Worm (Caenorhabditis elegans) whole organism, young adult: ENCODE measurements around the gene Y59H11AM.1.
A peak's percentile ranks its signal among the peaks of the same experiment; 100 is the strongest.

ENCODE experiments used
- C06A6.2 ChIP-seq: fragments of 200-800 bp; sonication (Bioruptor generic); conservative IDR thresholded peaks from 2 replicates; pipeline ENCODE4 v1.3.6; 2022; ENCODE audit warnings: missing genetic modification characterization, missing compliant biosample characterization
- D2030.7 ChIP-seq: fragments of 200-800 bp; sonication (Bioruptor generic); IDR thresholded peaks from 2 replicates; pipeline ENCODE4 v1.3.6; 2022; ENCODE audit warnings: missing genetic modification reagents, missing genetic modification characterization, missing compliant biosample characterization
- F22D6.2 ChIP-seq: sonication (generic microtip); optimal IDR thresholded peaks from 2 replicates; lab custom pipeline; 2016; ENCODE audit warnings: mild to moderate bottlenecking, missing genetic modification characterization, missing compliant biosample characterization
- F23B12.7 ChIP-seq: sonication (generic microtip); optimal IDR thresholded peaks from 2 replicates; lab custom pipeline; 2017; ENCODE audit warnings: missing genetic modification characterization, mild to moderate bottlenecking, missing compliant biosample characterization, antibody characterized with exemption, moderate library complexity; ENCODE audit not compliant: insufficient read depth
- F49E8.2 ChIP-seq: sonication (generic microtip); optimal IDR thresholded peaks from 3 replicates; lab custom pipeline; 2017; ENCODE audit warnings: missing genetic modification characterization, mild to moderate bottlenecking, missing compliant biosample characterization, antibody characterized with exemption, moderate library complexity; ENCODE audit not compliant: insufficient read depth
- Y53G8AR.9 ChIP-seq: fragments of 200-800 bp; sonication (Bioruptor generic); conservative IDR thresholded peaks from 2 replicates; pipeline ENCODE4 v1.3.6; 2022; ENCODE audit warnings: missing genetic modification reagents, missing genetic modification characterization, missing compliant biosample characterization
- Y79H2A.3 ChIP-seq: fragments of 200-800 bp; sonication (Bioruptor generic); conservative IDR thresholded peaks from 2 replicates; pipeline ENCODE4 v1.3.6; 2022; ENCODE audit warnings: missing genetic modification reagents, missing genetic modification characterization, missing compliant biosample characterization
- ZK185.1 ChIP-seq: sonication (generic microtip); optimal IDR thresholded peaks from 2 replicates; lab custom pipeline; 2016; ENCODE audit warnings: mild to moderate bottlenecking, missing genetic modification characterization, missing compliant biosample characterization; ENCODE audit not compliant: poor library complexity, severe bottlenecking
- aptf-2 ChIP-seq: fragments of 200-800 bp; sonication (Bioruptor generic); conservative IDR thresholded peaks from 2 replicates; pipeline ENCODE4 v1.3.6; 2022; ENCODE audit warnings: missing genetic modification reagents, missing genetic modification characterization, missing compliant biosample characterization
- atf-7 ChIP-seq: sonication (generic microtip); optimal IDR thresholded peaks from 2 replicates; lab custom pipeline; 2017; ENCODE audit warnings: mild to moderate bottlenecking, missing genetic modification characterization, missing compliant biosample characterization
- athp-1 ChIP-seq: sonication (generic microtip); optimal IDR thresholded peaks from 2 replicates; lab custom pipeline; 2017; ENCODE audit warnings: mild to moderate bottlenecking, missing genetic modification characterization, missing compliant biosample characterization
- attf-5 ChIP-seq: fragments of 200-800 bp; sonication (Bioruptor generic); optimal IDR thresholded peaks from 2 replicates; lab custom pipeline; 2018; ENCODE audit warnings: mild to moderate bottlenecking, missing genetic modification characterization, missing compliant biosample characterization
- cebp-1 ChIP-seq, 2 experiments: fragments of 200-800 bp in 1 of 2; sonication (Bioruptor generic) in 1 of 2; sonication (generic microtip) in 1 of 2; IDR thresholded peaks in 1 of 2; optimal IDR thresholded peaks in 1 of 2; 2 replicates each; pipeline versions ENCODE4 v1.3.6 to Lab custom; 2017 to 2022; ENCODE audit warnings: missing compliant biosample characterization in 2 of 2, missing genetic modification characterization in 2 of 2, mild to moderate bottlenecking in 1 of 2, missing genetic modification reagents in 1 of 2, moderate library complexity in 1 of 2
- cebp-2 ChIP-seq: fragments of 200-800 bp; sonication (Bioruptor generic); IDR thresholded peaks from 2 replicates; pipeline ENCODE4 v1.3.6; 2022; ENCODE audit warnings: missing genetic modification characterization, missing compliant biosample characterization
- ceh-58 ChIP-seq: fragments of 200-800 bp; sonication (Bioruptor generic); IDR thresholded peaks from 2 replicates; pipeline ENCODE4 v1.3.6; 2022; ENCODE audit warnings: missing genetic modification characterization, missing compliant biosample characterization
- chd-7 ChIP-seq: sonication (generic microtip); optimal IDR thresholded peaks from 2 replicates; lab custom pipeline; 2016; ENCODE audit warnings: mild to moderate bottlenecking, missing genetic modification characterization, moderate library complexity, missing compliant biosample characterization
- die-1 ChIP-seq: sonication (generic microtip); optimal IDR thresholded peaks from 2 replicates; lab custom pipeline; 2016; ENCODE audit warnings: missing genotype, mild to moderate bottlenecking, missing genetic modification characterization, missing compliant biosample characterization
- hmg-1.2 ChIP-seq: fragments of 200-800 bp; sonication (Bioruptor generic); IDR thresholded peaks from 2 replicates; pipeline ENCODE4 v1.3.6; 2022; ENCODE audit warnings: missing genetic modification reagents, missing genetic modification characterization, missing compliant biosample characterization
- hrde-1 ChIP-seq: sonication (generic microtip); optimal IDR thresholded peaks from 2 replicates; lab custom pipeline; 2016; ENCODE audit warnings: missing genetic modification characterization, mild to moderate bottlenecking, missing compliant biosample characterization, moderate library complexity, missing genotype, missing genetic modification reagents, borderline replicate concordance
- hsf-1 ChIP-seq: fragments of 200-800 bp; sonication (Bioruptor generic); IDR thresholded peaks from 2 replicates; pipeline ENCODE4 v1.3.6; 2022; ENCODE audit warnings: missing genetic modification reagents, missing genetic modification characterization, missing compliant biosample characterization
- let-526 ChIP-seq: fragments of 200-800 bp; sonication (Bioruptor generic); IDR thresholded peaks from 2 replicates; pipeline ENCODE4 v1.3.6; 2022; ENCODE audit warnings: missing genetic modification reagents, missing genetic modification characterization, missing compliant biosample characterization
- let-607 ChIP-seq, 2 experiments: fragments of 200-800 bp in 1 of 2; sonication (Bioruptor generic) in 1 of 2; sonication (generic microtip) in 1 of 2; optimal IDR thresholded peaks; 2 replicates each; lab custom pipeline; 2016 to 2018; ENCODE audit warnings: mild to moderate bottlenecking in 2 of 2, missing compliant biosample characterization in 2 of 2, missing genetic modification characterization in 2 of 2, moderate library complexity in 2 of 2, missing genotype in 1 of 2
- lir-1 ChIP-seq: fragments of 200-800 bp; sonication (Bioruptor generic); conservative IDR thresholded peaks from 2 replicates; pipeline ENCODE4 v1.3.6; 2022; ENCODE audit warnings: missing genetic modification reagents, missing genetic modification characterization, missing compliant biosample characterization
- madf-10 ChIP-seq: sonication (generic microtip); optimal IDR thresholded peaks from 2 replicates; lab custom pipeline; 2016; ENCODE audit warnings: mild to moderate bottlenecking, missing genetic modification characterization, missing compliant biosample characterization
- madf-6 ChIP-seq: fragments of 200-800 bp; sonication (Bioruptor generic); IDR thresholded peaks from 2 replicates; pipeline ENCODE4 v1.3.6; 2022; ENCODE audit warnings: missing genetic modification reagents, missing genetic modification characterization, missing compliant biosample characterization
- madf-8 ChIP-seq: fragments of 200-800 bp; sonication (Bioruptor generic); conservative IDR thresholded peaks from 2 replicates; pipeline ENCODE4 v1.3.6; 2022; ENCODE audit warnings: missing genetic modification reagents, missing genetic modification characterization, missing compliant biosample characterization
- mcd-1 ChIP-seq: fragments of 200-800 bp; sonication (Bioruptor generic); IDR thresholded peaks from 2 replicates; pipeline ENCODE4 v1.3.6; 2022; ENCODE audit warnings: missing genetic modification reagents, missing genetic modification characterization, missing compliant biosample characterization
- nfyb-1 ChIP-seq: fragments of 200-800 bp; sonication (Bioruptor generic); IDR thresholded peaks from 2 replicates; pipeline ENCODE4 v1.3.6; 2022; ENCODE audit warnings: missing genetic modification reagents, missing genetic modification characterization, missing compliant biosample characterization
- nhr-80 ChIP-seq: sonication (generic microtip); optimal IDR thresholded peaks from 2 replicates; lab custom pipeline; 2016; ENCODE audit warnings: missing genetic modification characterization, missing compliant biosample characterization
- pbrm-1 ChIP-seq: fragments of 200-800 bp; sonication (Bioruptor generic); IDR thresholded peaks from 2 replicates; pipeline ENCODE4 v1.3.6; 2022; ENCODE audit warnings: missing genetic modification reagents, missing genetic modification characterization, missing compliant biosample characterization
- rpc-1 ChIP-seq, 2 experiments: fragments of 150-350 bp in 1 of 2; sonication (generic microtip) in 1 of 2; optimal IDR thresholded peaks; 2 replicates each; lab custom pipeline; 2014 to 2018; ENCODE audit warnings: missing biosample characterization in 1 of 2, missing genetic modification characterization in 1 of 2, missing genetic modification reagents in 1 of 2, missing genotype in 1 of 2
- sdz-38 ChIP-seq: sonication (generic microtip); optimal IDR thresholded peaks from 2 replicates; lab custom pipeline; 2016; ENCODE audit warnings: missing genotype, missing genetic modification characterization, missing compliant biosample characterization
- tbp1 ChIP-seq: fragments of 200-800 bp; sonication (Bioruptor generic); optimal IDR thresholded peaks from 2 replicates; lab custom pipeline; 2018; ENCODE audit warnings: mild to moderate bottlenecking, missing genetic modification characterization, missing compliant biosample characterization
- tbx-9 ChIP-seq: sonication (generic microtip); optimal IDR thresholded peaks from 2 replicates; lab custom pipeline; 2016; ENCODE audit warnings: borderline replicate concordance, missing genetic modification characterization, inconsistent platforms, missing compliant biosample characterization
- tlf-1 ChIP-seq: fragments of 200-800 bp; sonication (Bioruptor generic); optimal IDR thresholded peaks from 2 replicates; lab custom pipeline; 2018; ENCODE audit warnings: mild to moderate bottlenecking, missing genetic modification characterization, missing compliant biosample characterization
- ztf-22 ChIP-seq: fragments of 200-800 bp; sonication (Bioruptor generic); optimal IDR thresholded peaks from 2 replicates; lab custom pipeline; 2018; ENCODE audit warnings: mild to moderate bottlenecking, missing genetic modification characterization, moderate library complexity, missing compliant biosample characterization
- ztf-3 ChIP-seq: fragments of 200-800 bp; sonication (Bioruptor generic); optimal IDR thresholded peaks from 2 replicates; lab custom pipeline; 2018; ENCODE audit warnings: mild to moderate bottlenecking, missing genetic modification characterization, missing compliant biosample characterization

Y59H11AM.1 gene

DNA sequence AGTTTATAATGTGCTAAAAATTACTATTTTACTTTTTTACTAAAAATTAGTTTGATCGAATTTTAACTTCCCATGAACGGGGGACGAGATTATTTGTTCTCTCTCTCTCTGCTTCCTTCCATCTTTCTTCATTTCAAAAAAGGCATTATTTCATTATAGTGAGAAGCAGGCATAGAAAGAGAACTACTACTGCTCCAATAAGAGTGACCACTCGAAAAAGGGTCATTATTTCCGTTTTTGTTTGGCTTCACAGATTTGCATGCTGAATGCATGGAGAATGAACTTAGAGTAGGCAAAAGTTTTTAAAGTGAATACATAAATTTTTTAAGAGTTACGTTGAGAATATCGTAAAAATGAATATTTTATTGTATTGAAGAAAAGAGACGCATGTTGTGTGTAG is 519 bp upstream of the Y59H11AM.1 start:
- TF ChIP-seq hmg-1.2 (no peak), F22D6.2 (tag; lab: Kevin White, UChicago) (no peak), C06A6.2 (no peak), D2030.7 (GFP tag; lab: Robert Waterston, UW) (no peak), tlf-1 (GFP tag; lab: Kevin White, UChicago) (no peak)

DNA sequence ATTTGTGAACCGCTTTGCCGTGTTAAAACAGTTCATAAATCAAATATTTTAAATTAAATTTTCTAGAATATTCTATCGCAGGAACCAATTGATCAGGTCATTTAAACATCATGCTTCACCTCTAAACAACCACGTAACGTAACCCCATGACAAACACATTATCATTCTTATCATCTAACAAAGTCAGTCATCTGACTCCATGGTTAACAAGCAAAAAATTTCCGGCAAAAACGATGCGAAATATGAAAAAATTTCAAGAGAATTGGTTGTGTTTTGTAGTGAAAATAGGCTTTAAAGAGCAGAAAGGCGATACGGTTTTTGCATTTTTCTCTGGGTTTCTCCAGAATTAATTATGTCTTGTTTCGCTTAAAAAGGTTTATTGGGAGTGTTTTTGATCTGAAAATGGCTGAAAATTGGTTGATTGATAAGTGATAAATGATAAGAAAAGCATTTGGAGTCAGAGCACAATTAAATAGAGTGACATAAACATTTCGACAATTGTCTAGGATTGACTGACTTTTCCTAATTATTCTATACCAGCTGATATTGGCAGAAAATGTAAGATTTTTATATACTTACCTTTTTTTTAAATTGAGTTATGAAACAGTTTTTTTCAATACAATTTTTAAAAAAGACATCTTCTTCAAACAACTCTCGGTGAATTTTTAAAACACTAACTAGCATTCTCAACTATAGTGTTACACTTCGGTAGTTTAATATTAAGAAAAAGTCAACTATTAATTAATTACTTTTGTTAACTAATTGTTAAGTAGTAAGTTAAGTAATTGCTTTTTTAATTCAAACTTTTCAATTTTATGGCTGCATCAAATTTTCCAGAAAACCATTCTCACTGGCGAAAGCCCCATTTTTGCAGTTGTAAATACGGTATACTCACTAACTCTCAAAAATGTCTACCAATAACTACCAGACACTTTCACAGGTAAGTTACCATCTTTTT is 14.1 kb downstream of the Y59H11AM.1 start, which contains the start of gene catp-7:
catp-7 (plus strand) TSS at position 908 of the 958 bp plus-strand sequence.
- TF ChIP-seq mcd-1 (GFP tag; lab: Robert Waterston, UW) (no peak), F23B12.7 (tag; lab: Kevin White, UChicago) (no peak), chd-7 (tag; lab: Kevin White, UChicago) (peak; percentile 42), Y53G8AR.9 (0 out of 2 replicates have a peak, but pooled peaks have one; percentile 41), F49E8.2 (tag; lab: Kevin White, UChicago) (no peak), lir-1 (GFP tag; lab: Robert Waterston, UW) (0 out of 2 replicates have a peak, but pooled peaks have one; percentile 30), pbrm-1 (GFP tag; lab: Robert Waterston, UW) (no peak), madf-10 (tag; lab: Kevin White, UChicago) (no peak), nfyb-1 (GFP tag; lab: Robert Waterston, UW) (peak; percentile 60; the same call in 1 of the 2 replicates), let-526 (0 out of 2 replicates have a peak, but pooled peaks have one; percentile 5), tbx-9 (no peak), atf-7 (peak; percentile 60), madf-6 (GFP tag; lab: Robert Waterston, UW) (no peak), ztf-3 (no peak), cebp-1 (GFP tag; IDR thresholded peaks at IDR 0.05; lab: Robert Waterston, UW) (no peak), cebp-1 (tag; optimal IDR thresholded peaks at IDR 0.05; lab: Kevin White, UChicago) (peak; percentile 58), aptf-2 (no peak), rpc-1 (optimal IDR thresholded peaks at IDR 0.05; lab: Kevin White, UChicago) (no peak), rpc-1 (tag; optimal IDR thresholded peaks at IDR 0.05; lab: Kevin White, UChicago) (no peak), Y79H2A.3 (GFP tag; lab: Robert Waterston, UW) (no peak), ZK185.1 (tag; lab: Kevin White, UChicago) (no peak), ztf-22 (GFP tag; lab: Kevin White, UChicago) (no peak), sdz-38 (no peak), nhr-80 (tag; lab: Kevin White, UChicago) (peak; percentile 87), hsf-1 (GFP tag; lab: Robert Waterston, UW) (peak; percentile 84; the same call in 1 of the 2 replicates), athp-1 (tag; lab: Kevin White, UChicago) (no peak), cebp-2 (no peak), tbp1 (GFP tag; lab: Kevin White, UChicago) (peak; percentile 23), attf-5 (GFP tag; lab: Kevin White, UChicago) (peak; percentile 22), hrde-1 (no peak), let-607 (tag; optimal IDR thresholded peaks at IDR 0.05; lab: Kevin White, UChicago) (peak in 1 of 2 experiments; percentile 44), ceh-58 (GFP tag; lab: Robert Waterston, UW) (no peak), madf-8 (GFP tag; lab: Robert Waterston, UW) (no peak), die-1 (tag; lab: Kevin White, UChicago) (no peak)
